In the genomic region with DNA sequence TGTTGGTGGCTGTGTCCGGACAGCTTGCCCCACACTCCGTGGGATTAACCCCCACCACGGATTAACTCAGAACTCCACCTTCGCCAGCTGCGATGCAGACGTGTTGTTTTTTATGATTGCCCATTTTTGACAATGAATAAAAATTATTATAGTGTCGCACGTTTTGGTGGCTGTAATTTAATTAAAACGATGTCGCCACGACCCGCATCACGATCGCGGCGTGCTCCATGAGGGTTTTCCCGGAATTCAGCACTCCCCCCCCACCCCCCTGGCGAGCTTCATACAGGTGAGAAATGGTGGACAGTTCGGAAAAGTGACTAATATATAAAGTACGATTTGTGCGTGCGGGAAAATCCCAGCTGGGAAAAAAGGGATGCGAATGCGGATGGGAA, we compare ENCODE assay signal across 2 fruit fly cellular contexts.
TF ChIP-seq lines count a peak whose summit lies in the region.

No protein-coding gene starts in this region.

- no peak for TF ChIP-seq CTCF in whole organism, embryonic (GFP tag; optimal IDR thresholded peaks at IDR 0.05; lab: Kevin White, UChicago)

TF ChIP-seq in whole organism, embryonic, 481 proteins besides CTCF, POLR2A, EP300 and RAD21:
- TF ChIP-seq gcm2 (GFP tag; optimal IDR thresholded peaks at IDR 0.05; lab: Kevin White, UChicago) (no peak), sr (GFP tag; IDR thresholded peaks at IDR 0.05; lab: Robert Waterston, UW) (0 out of 3 replicates have a peak, but pooled peaks have one; percentile 34), abd-A (tag; optimal IDR thresholded peaks at IDR 0.05; lab: Kevin White, UChicago) (peak; percentile 58), Drgx (GFP tag; IDR thresholded peaks at IDR 0.05; lab: Robert Waterston, UW) (no peak), Stat92E (GFP tag; optimal IDR thresholded peaks at IDR 0.05; lab: Kevin White, UChicago) (peak in 1 of 3 experiments; percentile 84), cwo (GFP tag; optimal IDR thresholded peaks at IDR 0.05; lab: Kevin White, UChicago) (peak; percentile 25), so (GFP tag; IDR thresholded peaks at IDR 0.05; lab: Robert Waterston, UW) (no peak), unpg (GFP tag; optimal IDR thresholded peaks at IDR 0.05; lab: Kevin White, UChicago) (no peak), CG6791 (GFP tag; IDR thresholded peaks at IDR 0.05; lab: Robert Waterston, UW; ENCODE audit: partially characterized antibody) (no peak), Awh (GFP tag; IDR thresholded peaks at IDR 0.05; lab: Robert Waterston, UW) (peak; percentile 31; the same call in 1 of the 2 replicates), HHEX (GFP tag; optimal IDR thresholded peaks at IDR 0.05; lab: Kevin White, UChicago) (no peak), sd (tag; optimal IDR thresholded peaks at IDR 0.05; lab: Kevin White, UChicago) (peak; percentile 55), CG1647 (GFP tag; optimal IDR thresholded peaks at IDR 0.05; lab: Kevin White, UChicago) (no peak), gcm (GFP tag; optimal IDR thresholded peaks at IDR 0.05; lab: Kevin White, UChicago) (peak; percentile 80), CG3995 (GFP tag; optimal IDR thresholded peaks at IDR 0.05; lab: Kevin White, UChicago) (no peak), dmrt11E (tag; optimal IDR thresholded peaks at IDR 0.05; lab: Kevin White, UChicago) (no peak), crc (GFP tag; optimal IDR thresholded peaks at IDR 0.05; lab: Kevin White, UChicago) (no peak), CG7372 (GFP tag; IDR thresholded peaks at IDR 0.05; lab: Robert Waterston, UW) (no peak), CG43689 (GFP tag; IDR thresholded peaks at IDR 0.05; lab: Robert Waterston, UW) (no peak), Abd-B (GFP tag; optimal IDR thresholded peaks at IDR 0.05; lab: Kevin White, UChicago) (no peak), HLHmδ (GFP tag; optimal IDR thresholded peaks at IDR 0.05; lab: Kevin White, UChicago) (peak; percentile 32), Atf6 (GFP tag; IDR thresholded peaks at IDR 0.05; lab: Robert Waterston, UW) (no peak), zen2 (GFP tag; IDR thresholded peaks at IDR 0.05; lab: Robert Waterston, UW; ENCODE audit: partially characterized antibody) (peak; percentile 48; the same call in 1 of the 3 replicates), CG7928 (GFP tag; optimal IDR thresholded peaks at IDR 0.05; lab: Kevin White, UChicago) (no peak)

TF ChIP-seq in whole organism, wandering third instar larva, 38 proteins besides CTCF, POLR2A, EP300 and RAD21:
- TF ChIP-seq Dfd (GFP tag; optimal IDR thresholded peaks at IDR 0.05; lab: Kevin White, UChicago), result peak; percentile 82
- no peak for TF ChIP-seq Dif (GFP tag; optimal IDR thresholded peaks at IDR 0.05; lab: Kevin White, UChicago; ENCODE audit: partially characterized antibody)
